Fruit fly (Drosophila melanogaster) S2 (cell line): Measurements from ENCODE around the gene Trs23.

Experiments
- CG8478 ChIP-seq: fragments of >200 bp; optimal IDR thresholded peaks from 2 replicates; lab custom pipeline; 2018
- CTCF ChIP-seq, 2 experiments: fragments of >200 bp; optimal IDR thresholded peaks; 2 replicates each; lab custom pipeline; 2018

The Trs23 gene

dm6 chr2L:8697915-8698627, 12.0 kb downstream of the Trs23 start:
- TF ChIP-seq CG8478 (lab: Kevin White, UChicago) (no peak), CTCF (optimal IDR thresholded peaks at IDR 0.05; lab: Kevin White, UChicago) (no peak)

- no peak for TF ChIP-seq CTCF (optimal IDR thresholded peaks at IDR 0.05; lab: Kevin White, UChicago)
- no peak for TF ChIP-seq CG8478 (lab: Kevin White, UChicago)
These were observed 13.9 kb downstream of the Trs23 start for dm6 chr2L:8699895-8700314.

- no peak for TF ChIP-seq CG8478 (lab: Kevin White, UChicago)
- TF ChIP-seq CTCF (optimal IDR thresholded peaks at IDR 0.05; lab: Kevin White, UChicago) = no peak
These were observed 15.0 kb downstream of the Trs23 start for dm6 chr2L:8700870-8701616.

- TF ChIP-seq CG8478 (lab: Kevin White, UChicago) (no peak), CTCF (optimal IDR thresholded peaks at IDR 0.05; lab: Kevin White, UChicago) (no peak)
These were observed 17.0 kb downstream of the Trs23 start for dm6 chr2L:8702907-8703626.

dm6 chr2L:8704648-8705622, 18.9 kb downstream of the Trs23 start, which contains the start of gene CatB:
Gene CatB, plus strand, starts transcription at chr2L:8705572.
- no peak for TF ChIP-seq CTCF (optimal IDR thresholded peaks at IDR 0.05; lab: Kevin White, UChicago)
- no peak for TF ChIP-seq CG8478 (lab: Kevin White, UChicago)

dm6 chr2L:8707522-8707921, 21.5 kb downstream of the Trs23 start:
- TF ChIP-seq CTCF (optimal IDR thresholded peaks at IDR 0.05; lab: Kevin White, UChicago) = no peak
- TF ChIP-seq CG8478 (lab: Kevin White, UChicago) = no peak

dm6 chr2L:8708399-8709077, 22.5 kb downstream of the Trs23 start:
- TF ChIP-seq CTCF (optimal IDR thresholded peaks at IDR 0.05; lab: Kevin White, UChicago) = no peak
- TF ChIP-seq CG8478 (lab: Kevin White, UChicago) = no peak

- TF ChIP-seq CG8478 (lab: Kevin White, UChicago) = no peak
- TF ChIP-seq CTCF (optimal IDR thresholded peaks at IDR 0.05; lab: Kevin White, UChicago) = no peak
These were observed 23.0 kb downstream of the Trs23 start for dm6 chr2L:8709078-8709399.

dm6 chr2L:8709413-8709812, 23.4 kb downstream of the Trs23 start, which contains the start of gene Hnf4:
Gene Hnf4, minus strand, starts transcription at chr2L:8709611.
- TF ChIP-seq CTCF (optimal IDR thresholded peaks at IDR 0.05; lab: Kevin White, UChicago) (no peak), CG8478 (lab: Kevin White, UChicago) (no peak)

dm6 chr2L:8714513-8714912, 28.5 kb downstream of the Trs23 start:
- no peak for TF ChIP-seq CG8478 (lab: Kevin White, UChicago)
- no peak for TF ChIP-seq CTCF (optimal IDR thresholded peaks at IDR 0.05; lab: Kevin White, UChicago)

- TF ChIP-seq CTCF (optimal IDR thresholded peaks at IDR 0.05; lab: Kevin White, UChicago) (no peak), CG8478 (lab: Kevin White, UChicago) (no peak)
These were observed 29.4 kb downstream of the Trs23 start for dm6 chr2L:8715454-8715853.

dm6 chr2L:8716383-8716782, 30.4 kb downstream of the Trs23 start:
- TF ChIP-seq CTCF (optimal IDR thresholded peaks at IDR 0.05; lab: Kevin White, UChicago) = no peak
- no peak for TF ChIP-seq CG8478 (lab: Kevin White, UChicago)

dm6 chr2L:8717618-8718336, 31.7 kb downstream of the Trs23 start:
- TF ChIP-seq CG8478 (lab: Kevin White, UChicago) = no peak
- no peak for TF ChIP-seq CTCF (optimal IDR thresholded peaks at IDR 0.05; lab: Kevin White, UChicago)
